Worm (Caenorhabditis elegans) whole organism, early embryonic: ENCODE results near the gene jamp-1.

Source experiments
- B0310.2 ChIP-seq: sonication (generic microtip); optimal IDR thresholded peaks from 2 replicates; lab custom pipeline; 2016; ENCODE audit warnings: mild to moderate bottlenecking, missing genetic modification characterization, missing compliant biosample characterization
- aly-1 ChIP-seq: sonication (generic microtip); optimal IDR thresholded peaks from 2 replicates; lab custom pipeline; 2016; ENCODE audit warnings: missing genetic modification characterization, missing compliant biosample characterization
- ets-7 ChIP-seq: sonication (generic microtip); optimal IDR thresholded peaks from 2 replicates; lab custom pipeline; 2016; ENCODE audit warnings: missing genotype, missing genetic modification characterization, missing compliant biosample characterization

ce11 chrV:6044853-6045594 lies 6.0 kb downstream of the jamp-1 start, which contains the start of gene R01B10.3:
- TF ChIP-seq B0310.2 (no peak), aly-1 (tag; lab: Kevin White, UChicago) (no peak), ets-7 (tag; lab: Kevin White, UChicago) (no peak)
